Worm (Caenorhabditis elegans) whole organism, L1 larva: ENCODE data around the gene ZK1240.11.

Experiments
- C04F5.9 ChIP-seq: sonication (generic microtip); optimal IDR thresholded peaks from 2 replicates; lab custom pipeline; 2016; ENCODE audit warnings: missing genetic modification characterization, missing compliant biosample characterization
- C16A3.4 ChIP-seq: fragments of 150-350 bp; optimal IDR thresholded peaks from 2 replicates; lab custom pipeline; 2014; ENCODE audit warnings: missing biosample characterization, missing genetic modification characterization
- C34B4.2 ChIP-seq: sonication (generic microtip); optimal IDR thresholded peaks from 2 replicates; lab custom pipeline; 2017; ENCODE audit warnings: mild to moderate bottlenecking, missing genetic modification characterization, missing compliant biosample characterization
- Y116A8C.19 ChIP-seq: sonication (generic microtip); optimal IDR thresholded peaks from 2 replicates; lab custom pipeline; 2016; ENCODE audit warnings: missing compliant biosample characterization, missing genetic modification characterization, borderline replicate concordance
- alr-1 ChIP-seq: fragments of 200-800 bp; sonication (Bioruptor generic); optimal IDR thresholded peaks from 2 replicates; lab custom pipeline; 2018; ENCODE audit warnings: borderline replicate concordance, mild to moderate bottlenecking, missing genetic modification characterization, missing compliant biosample characterization
- blmp-1 ChIP-seq: fragments of 150-350 bp; optimal IDR thresholded peaks from 2 replicates; lab custom pipeline; 2014; ENCODE audit warnings: missing biosample characterization, missing genetic modification characterization
- ceh-63 ChIP-seq: fragments of 200-800 bp; sonication (Bioruptor generic); optimal IDR thresholded peaks from 2 replicates; lab custom pipeline; 2018; ENCODE audit warnings: mild to moderate bottlenecking, missing genetic modification characterization, missing compliant biosample characterization
- ceh-82 ChIP-seq, 3 experiments: fragments of 150-350 bp in 1 of 3; sonication (generic microtip) in 2 of 3; optimal IDR thresholded peaks; 2 replicates each; lab custom pipeline; 2014 to 2017; ENCODE audit warnings: missing biosample characterization in 3 of 3, missing genetic modification characterization in 3 of 3
- ceh-88 ChIP-seq: fragments of 200-800 bp; sonication (Bioruptor generic); IDR thresholded peaks from 2 replicates; pipeline ENCODE4 v1.3.6; 2022; ENCODE audit warnings: missing genetic modification characterization, missing compliant biosample characterization
- dpl-1 ChIP-seq, 3 experiments: fragments of 150-350 bp in 2 of 3; sonication (generic microtip) in 1 of 3; optimal IDR thresholded peaks; 2 replicates each; lab custom pipeline; 2014 to 2017; ENCODE audit warnings: missing biosample characterization in 3 of 3, missing genetic modification characterization in 3 of 3, missing genetic modification reagents in 3 of 3
- efl-1 ChIP-seq, 4 experiments: fragments of 150-350 bp; optimal IDR thresholded peaks in 3 of 4; peaks in 1 of 4; 1 replicate in 1 of 4; 2 replicates in 3 of 4; lab custom pipeline; 2014; ENCODE audit warnings: missing biosample characterization in 2 of 4, missing genetic modification characterization in 2 of 4, missing genetic modification reagents in 2 of 4
- efl-3 ChIP-seq: fragments of 200-800 bp; sonication (Bioruptor generic); optimal IDR thresholded peaks from 2 replicates; lab custom pipeline; 2018; ENCODE audit warnings: mild to moderate bottlenecking, missing genetic modification characterization, missing compliant biosample characterization
- egl-13 ChIP-seq: sonication (generic microtip); optimal IDR thresholded peaks from 2 replicates; lab custom pipeline; 2016; ENCODE audit warnings: missing genotype, missing genetic modification reagents, missing genetic modification characterization, missing compliant biosample characterization
- egl-27 ChIP-seq, 2 experiments: fragments of 150-350 bp in 1 of 2; sonication (generic microtip); optimal IDR thresholded peaks; 3 replicates each; lab custom pipeline; 2017 to 2018; ENCODE audit warnings: missing biosample characterization in 2 of 2, missing genetic modification characterization in 2 of 2, missing genetic modification reagents in 2 of 2
- elt-2 ChIP-seq: sonication (generic microtip); optimal IDR thresholded peaks from 2 replicates; lab custom pipeline; 2016; ENCODE audit warnings: missing genetic modification characterization, mild to moderate bottlenecking, inconsistent platforms, missing compliant biosample characterization, missing genetic modification reagents
- elt-3 ChIP-seq, 6 experiments: fragments of 150-350 bp in 1 of 6; sonication (generic microtip); optimal IDR thresholded peaks; 2 replicates each; lab custom pipeline; 2017 to 2018; ENCODE audit warnings: missing biosample characterization in 6 of 6, missing genetic modification characterization in 6 of 6, inconsistent platforms in 1 of 6
- fkh-4 ChIP-seq: sonication (generic microtip); optimal IDR thresholded peaks from 2 replicates; lab custom pipeline; 2016; ENCODE audit warnings: missing compliant biosample characterization, missing genetic modification characterization, borderline replicate concordance
- fkh-8 ChIP-seq: sonication (generic microtip); optimal IDR thresholded peaks from 2 replicates; lab custom pipeline; 2016; ENCODE audit warnings: mild to moderate bottlenecking, missing genetic modification characterization, missing compliant biosample characterization
- hpl-2 ChIP-seq: fragments of 150-350 bp; optimal IDR thresholded peaks from 2 replicates; lab custom pipeline; 2014; ENCODE audit warnings: missing biosample characterization, missing genetic modification reagents, missing genetic modification characterization
- lin-14 ChIP-seq: fragments of 200-800 bp; sonication (Bioruptor generic); optimal IDR thresholded peaks from 2 replicates; lab custom pipeline; 2018; ENCODE audit warnings: mild to moderate bottlenecking, missing genetic modification characterization, moderate library complexity, missing compliant biosample characterization
- lin-39 ChIP-seq: fragments of 150-350 bp; optimal IDR thresholded peaks from 2 replicates; lab custom pipeline; 2014; ENCODE audit warnings: missing biosample characterization, missing genetic modification reagents, missing genetic modification characterization
- mdl-1 ChIP-seq, 2 experiments: fragments of 150-350 bp; optimal IDR thresholded peaks; 2 replicates each; lab custom pipeline; 2014 to 2017; ENCODE audit warnings: missing biosample characterization in 2 of 2, missing genetic modification characterization in 2 of 2, inconsistent platforms in 1 of 2
- nhr-11 ChIP-seq: fragments of 150-350 bp; optimal IDR thresholded peaks from 2 replicates; lab custom pipeline; 2014; ENCODE audit warnings: missing biosample characterization, missing genetic modification characterization
- nhr-237 ChIP-seq: fragments of 150-350 bp; optimal IDR thresholded peaks from 2 replicates; lab custom pipeline; 2014; ENCODE audit warnings: missing biosample characterization, missing genetic modification characterization
- nhr-76 ChIP-seq: sonication (generic microtip); optimal IDR thresholded peaks from 2 replicates; lab custom pipeline; 2017; ENCODE audit warnings: missing biosample characterization, missing genetic modification characterization
- nhr-85 ChIP-seq: sonication (generic microtip); peaks from one replicate; lab custom pipeline; 2016; ENCODE audit warnings: missing genetic modification characterization, inconsistent platforms, missing compliant biosample characterization
- nhr-90 ChIP-seq: sonication (generic microtip); optimal IDR thresholded peaks from 2 replicates; lab custom pipeline; 2016; ENCODE audit warnings: mild to moderate bottlenecking, missing genetic modification characterization, missing compliant biosample characterization; ENCODE audit not compliant: poor library complexity
- pax-3 ChIP-seq: fragments of 200-800 bp; sonication (Bioruptor generic); optimal IDR thresholded peaks from 2 replicates; lab custom pipeline; 2018; ENCODE audit warnings: mild to moderate bottlenecking, missing genetic modification characterization, moderate library complexity, missing compliant biosample characterization
- rnt-1 ChIP-seq: sonication (generic microtip); optimal IDR thresholded peaks from 2 replicates; lab custom pipeline; 2016; ENCODE audit warnings: mild to moderate bottlenecking, missing genetic modification characterization, moderate library complexity, missing compliant biosample characterization
- snu-23 ChIP-seq: sonication (generic microtip); optimal IDR thresholded peaks from 2 replicates; lab custom pipeline; 2016; ENCODE audit warnings: missing genetic modification characterization, missing compliant biosample characterization
- sup-37 ChIP-seq: fragments of 200-800 bp; sonication (Bioruptor generic); optimal IDR thresholded peaks from 2 replicates; lab custom pipeline; 2018; ENCODE audit warnings: mild to moderate bottlenecking, missing genetic modification characterization, missing compliant biosample characterization
- unc-130 ChIP-seq: fragments of 150-350 bp; optimal IDR thresholded peaks from 2 replicates; lab custom pipeline; 2017; ENCODE audit warnings: missing biosample characterization, missing genetic modification characterization, inconsistent platforms
- unc-30 ChIP-seq: sonication (generic microtip); optimal IDR thresholded peaks from 2 replicates; lab custom pipeline; 2017; ENCODE audit warnings: missing biosample characterization, missing genetic modification characterization
- unc-86 ChIP-seq: sonication (generic microtip); optimal IDR thresholded peaks from 2 replicates; lab custom pipeline; 2016; ENCODE audit warnings: missing genetic modification characterization, missing compliant biosample characterization
- unc-98 ChIP-seq: fragments of 200-800 bp; sonication (Bioruptor generic); IDR thresholded peaks from 2 replicates; pipeline ENCODE4 v1.3.6; 2022; ENCODE audit warnings: missing genetic modification characterization, missing compliant biosample characterization
- vab-15 ChIP-seq: sonication (generic microtip); optimal IDR thresholded peaks from 2 replicates; lab custom pipeline; 2017; ENCODE audit warnings: missing genotype, mild to moderate bottlenecking, missing genetic modification characterization, missing compliant biosample characterization
- ztf-4 ChIP-seq: fragments of 150-350 bp; optimal IDR thresholded peaks from 2 replicates; lab custom pipeline; 2014; ENCODE audit warnings: missing biosample characterization, missing genetic modification characterization

ZK1240.11 gene

ce11 chrII:2298742-2299141 lies 26.3 kb upstream of the ZK1240.11 start, which contains the start of gene B0281.4:
B0281.4 (minus strand) TSS chrII:2298842.
- TF ChIP-seq ceh-63 (GFP tag; lab: Kevin White, UChicago) (no peak), unc-30 (tag; lab: Kevin White, UChicago) (no peak), unc-98 (GFP tag; lab: Robert Waterston, UW) (no peak), C34B4.2 (no peak), fkh-4 (tag; lab: Kevin White, UChicago) (no peak), Y116A8C.19 (tag; lab: Kevin White, UChicago) (no peak), nhr-237 (no peak), unc-130 (no peak), ztf-4 (tag; lab: Kevin White, UChicago) (no peak)

ce11 chrII:2300861-2301260 lies 24.2 kb upstream of the ZK1240.11 start, which contains the start of gene B0281.5:
B0281.5 (minus strand) TSS chrII:2300961.
- no peak for TF ChIP-seq blmp-1 (tag; lab: Kevin White, UChicago)
- TF ChIP-seq ceh-88: no peak
- TF ChIP-seq C16A3.4 (tag; lab: Kevin White, UChicago): no peak
- no peak for TF ChIP-seq sup-37
- TF ChIP-seq nhr-237: no peak
- TF ChIP-seq lin-14: no peak
- TF ChIP-seq dpl-1 (GFP tag; optimal IDR thresholded peaks at IDR 0.05; lab: Kevin White, UChicago): no peak
- no peak for TF ChIP-seq ceh-82 (tag; optimal IDR thresholded peaks at IDR 0.05; lab: Kevin White, UChicago)
- no peak for TF ChIP-seq egl-13
- TF ChIP-seq nhr-76: no peak
- no peak for TF ChIP-seq nhr-90 (tag; lab: Kevin White, UChicago)
- TF ChIP-seq snu-23 (GFP tag; lab: Kevin White, UChicago): no peak

ce11 chrII:2302330-2302729 lies 22.7 kb upstream of the ZK1240.11 start, which contains the start of gene B0281.6:
B0281.6 (minus strand) TSS chrII:2302430.
- TF ChIP-seq efl-1 (optimal IDR thresholded peaks at IDR 0.05; lab: Kevin White, UChicago) (no peak), efl-1 (GFP tag; optimal IDR thresholded peaks at IDR 0.05 in 1 of 2; lab: Kevin White, UChicago) (peak in 1 of 2 experiments; percentile 22), vab-15 (tag; lab: Kevin White, UChicago) (no peak), unc-130 (no peak), nhr-76 (no peak), ceh-82 (tag; optimal IDR thresholded peaks at IDR 0.05; lab: Kevin White, UChicago) (no peak), C04F5.9 (no peak)

- no peak for TF ChIP-seq efl-3 (GFP tag; lab: Kevin White, UChicago)
- no peak for TF ChIP-seq elt-3 (tag; optimal IDR thresholded peaks at IDR 0.05; lab: Kevin White, UChicago)
- TF ChIP-seq nhr-85 (tag; lab: Kevin White, UChicago): no peak
- TF ChIP-seq egl-13: no peak
- TF ChIP-seq unc-30 (tag; lab: Kevin White, UChicago): no peak
- TF ChIP-seq lin-39 (tag; lab: Kevin White, UChicago): no peak
- no peak for TF ChIP-seq mdl-1 (tag; optimal IDR thresholded peaks at IDR 0.05; lab: Kevin White, UChicago)
- no peak for TF ChIP-seq hpl-2 (GFP tag; lab: Kevin White, UChicago)
- TF ChIP-seq fkh-8 (tag; lab: Kevin White, UChicago): no peak
- TF ChIP-seq unc-86: no peak
- no peak for TF ChIP-seq ceh-63 (GFP tag; lab: Kevin White, UChicago)
- no peak for TF ChIP-seq egl-27 (tag; optimal IDR thresholded peaks at IDR 0.05; lab: Kevin White, UChicago)
- no peak for TF ChIP-seq ztf-4 (tag; lab: Kevin White, UChicago)
- TF ChIP-seq alr-1 (tag; lab: Kevin White, UChicago): no peak
- TF ChIP-seq rnt-1 (tag; lab: Kevin White, UChicago): no peak
- TF ChIP-seq nhr-11 (tag; lab: Kevin White, UChicago): no peak
- no peak for TF ChIP-seq pax-3 (tag; lab: Kevin White, UChicago)
- no peak for TF ChIP-seq sup-37
- TF ChIP-seq elt-2 (tag; lab: Kevin White, UChicago): no peak
- TF ChIP-seq, all 84 proteins: peak for 0
Measured at ce11 chrII:2304575-2304974, 20.5 kb upstream of the ZK1240.11 start.
